Worm (Caenorhabditis elegans): ENCODE data around the gene slc-25A18.1.
"Not testable (repeated sequence)": the region's sequence is repeated elsewhere in the genome, so short reads cannot be mapped to it uniquely, and the experiment has no call there.

Gene slc-25A18.1

ce11 chrX:14969615-14970014 is 34.1 kb downstream of the slc-25A18.1 start:
- no peak for TF ChIP-seq nhr-19 (GFP tag; conservative IDR thresholded peaks at IDR 0.05)

ce11 chrX:14966515-14966914 is 37.2 kb downstream of the slc-25A18.1 start, which contains the start of gene F20D1.22:
F20D1.22 (plus strand) TSS chrX:14966815.
- TF ChIP-seq lin-15B, tlp-1, elt-2 (tag; optimal IDR thresholded peaks at IDR 0.05): not testable (repeated sequence)

- TF ChIP-seq nhr-77 (tag; optimal IDR thresholded peaks at IDR 0.05) (no peak), lin-35 (GFP tag; optimal IDR thresholded peaks at IDR 0.05) (no peak), sox-4 (tag; optimal IDR thresholded peaks at IDR 0.05) (no peak), grh-1 (GFP tag; IDR thresholded peaks at IDR 0.05) (no peak), ceh-88 (GFP tag; IDR thresholded peaks at IDR 0.05) (no peak), Y116A8C.19 (tag; optimal IDR thresholded peaks at IDR 0.05; ENCODE audit: borderline replicate concordance) (no peak), sptf-1 (tag; optimal IDR thresholded peaks at IDR 0.05) (no peak), elt-2 (tag; optimal IDR thresholded peaks at IDR 0.05) (no peak), fos-1 (tag; optimal IDR thresholded peaks at IDR 0.05) (no peak), ceh-8 (GFP tag; optimal IDR thresholded peaks at IDR 0.05) (no peak), jun-1 (tag; optimal IDR thresholded peaks at IDR 0.05) (no peak), ama-1 (optimal IDR thresholded peaks at IDR 0.05) (no peak)
Measured at ce11 chrX:14965761-14966160, 38.0 kb downstream of the slc-25A18.1 start, which contains the start of gene F45B8.5. F45B8.5 (plus strand) TSS chrX:14966061.

ce11 chrX:14964253-14964652 is 39.5 kb downstream of the slc-25A18.1 start, which contains the start of gene rgs-11:
rgs-11 (plus strand) TSS chrX:14964553.
- TF ChIP-seq zip-4 (GFP tag; optimal IDR thresholded peaks at IDR 0.05), result no peak

ce11 chrX:14962456-14962855 is 41.3 kb downstream of the slc-25A18.1 start, which contains the start of gene rgs-10:
rgs-10 (plus strand) TSS chrX:14962756.
- TF ChIP-seq efl-1 (optimal IDR thresholded peaks at IDR 0.05) (no peak), efl-1 (GFP tag; optimal IDR thresholded peaks at IDR 0.05 in 1 of 2) (peak in 1 of 2 experiments; percentile 39), mab-9 (GFP tag; IDR thresholded peaks at IDR 0.05) (no peak)

ce11 chrX:14961471-14961870 is 42.3 kb downstream of the slc-25A18.1 start, which contains the start of gene idpp-3:
idpp-3 (minus strand) TSS chrX:14961571.
- TF ChIP-seq sox-4 (tag; optimal IDR thresholded peaks at IDR 0.05) (no peak), efl-1 (optimal IDR thresholded peaks at IDR 0.05) (no peak), efl-1 (GFP tag; optimal IDR thresholded peaks at IDR 0.05 in 1 of 2) (peak in 1 of 2 experiments; percentile 84)

- no peak for TF ChIP-seq unc-98 (GFP tag; IDR thresholded peaks at IDR 0.05)
- no peak for TF ChIP-seq ets-5 (GFP tag; IDR thresholded peaks at IDR 0.05)
- no peak for TF ChIP-seq C16A3.4 (tag; optimal IDR thresholded peaks at IDR 0.05)
- TF ChIP-seq ces-1 (GFP tag; optimal IDR thresholded peaks at IDR 0.05), result no peak
- no peak for TF ChIP-seq irx-1 (tag; optimal IDR thresholded peaks at IDR 0.05)
- no peak for TF ChIP-seq elt-2 (tag; optimal IDR thresholded peaks at IDR 0.05)
- TF ChIP-seq ztf-4 (tag; optimal IDR thresholded peaks at IDR 0.05), result no peak
- TF ChIP-seq lsy-2 (tag; optimal IDR thresholded peaks at IDR 0.05), result no peak
- TF ChIP-seq mef-2 (tag; optimal IDR thresholded peaks at IDR 0.05), result no peak
- TF ChIP-seq snu-23 (GFP tag; optimal IDR thresholded peaks at IDR 0.05), result no peak
- no peak for TF ChIP-seq elt-3 (tag; optimal IDR thresholded peaks at IDR 0.05)
- no peak for TF ChIP-seq unc-62 (GFP tag; optimal IDR thresholded peaks at IDR 0.05)
- TF ChIP-seq mdl-1 (tag; optimal IDR thresholded peaks at IDR 0.05), result no peak
- TF ChIP-seq sup-37 (GFP tag; optimal IDR thresholded peaks at IDR 0.05), result no peak
- TF ChIP-seq isw-1 (GFP tag; IDR thresholded peaks at IDR 0.05), result no peak
- no peak for TF ChIP-seq ztf-11 (tag; optimal IDR thresholded peaks at IDR 0.05)
- TF ChIP-seq fkh-4 (tag; optimal IDR thresholded peaks at IDR 0.05; ENCODE audit: borderline replicate concordance), result no peak
- TF ChIP-seq skn-1 (tag; optimal IDR thresholded peaks at IDR 0.05), result no peak
- no peak for TF ChIP-seq unc-130 (tag; optimal IDR thresholded peaks at IDR 0.05)
- no peak for TF ChIP-seq lin-13 (GFP tag; optimal IDR thresholded peaks at IDR 0.05)
Measured at ce11 chrX:14960841-14961240, 42.9 kb downstream of the slc-25A18.1 start.
